Fruit fly (Drosophila melanogaster): ENCODE measurements around the gene CG8112.

CG8112 gene

dm6 chr3R:8731597-8732263, 19.0 kb downstream of the CG8112 start, which contains the start of the genes M1BP and CG8202:
M1BP (minus strand) TSS chr3R:8731698.
CG8202 (plus strand) TSS chr3R:8732091.
- TF ChIP-seq Sin3A (optimal IDR thresholded peaks at IDR 0.05) (no peak), Myc (optimal IDR thresholded peaks at IDR 0.05) (no peak), h (optimal IDR thresholded peaks at IDR 0.05) (no peak), psq (optimal IDR thresholded peaks at IDR 0.05) (no peak), insv (optimal IDR thresholded peaks at IDR 0.05) (no peak), ttk (optimal IDR thresholded peaks at IDR 0.05) (no peak)

- TF ChIP-seq psq (optimal IDR thresholded peaks at IDR 0.05) (no peak), ttk (optimal IDR thresholded peaks at IDR 0.05) (no peak), Sin3A (optimal IDR thresholded peaks at IDR 0.05) (no peak), insv (optimal IDR thresholded peaks at IDR 0.05) (no peak), Myc (optimal IDR thresholded peaks at IDR 0.05) (no peak), h (optimal IDR thresholded peaks at IDR 0.05) (no peak)
These were observed 26.5 kb downstream of the CG8112 start for dm6 chr3R:8739161-8739783.

- TF ChIP-seq Sin3A (optimal IDR thresholded peaks at IDR 0.05) (no peak), h (optimal IDR thresholded peaks at IDR 0.05) (no peak), ttk (optimal IDR thresholded peaks at IDR 0.05) (no peak), Myc (optimal IDR thresholded peaks at IDR 0.05) (no peak), psq (optimal IDR thresholded peaks at IDR 0.05) (no peak), insv (optimal IDR thresholded peaks at IDR 0.05) (no peak)
These were observed 27.4 kb downstream of the CG8112 start for dm6 chr3R:8740118-8740517.

dm6 chr3R:8741248-8741647, 28.5 kb downstream of the CG8112 start:
- TF ChIP-seq psq (optimal IDR thresholded peaks at IDR 0.05) (no peak), h (optimal IDR thresholded peaks at IDR 0.05) (no peak), Sin3A (optimal IDR thresholded peaks at IDR 0.05) (no peak), ttk (optimal IDR thresholded peaks at IDR 0.05) (no peak), insv (optimal IDR thresholded peaks at IDR 0.05) (no peak), Myc (optimal IDR thresholded peaks at IDR 0.05) (no peak)

dm6 chr3R:8741941-8742340, 29.2 kb downstream of the CG8112 start:
- TF ChIP-seq ttk (optimal IDR thresholded peaks at IDR 0.05) (no peak), insv (optimal IDR thresholded peaks at IDR 0.05) (no peak), Sin3A (optimal IDR thresholded peaks at IDR 0.05) (no peak), Myc (optimal IDR thresholded peaks at IDR 0.05) (no peak), psq (optimal IDR thresholded peaks at IDR 0.05) (no peak)

dm6 chr3R:8742661-8743060, 29.9 kb downstream of the CG8112 start:
- no peak for TF ChIP-seq Sin3A (optimal IDR thresholded peaks at IDR 0.05)
- TF ChIP-seq insv (optimal IDR thresholded peaks at IDR 0.05), result no peak
- no peak for TF ChIP-seq psq (optimal IDR thresholded peaks at IDR 0.05)
- TF ChIP-seq h (optimal IDR thresholded peaks at IDR 0.05), result no peak
- TF ChIP-seq Myc (optimal IDR thresholded peaks at IDR 0.05), result no peak
- no peak for TF ChIP-seq ttk (optimal IDR thresholded peaks at IDR 0.05)

dm6 chr3R:8744198-8744597, 31.5 kb downstream of the CG8112 start:
- TF ChIP-seq h (optimal IDR thresholded peaks at IDR 0.05) (no peak), insv (optimal IDR thresholded peaks at IDR 0.05) (no peak), ttk (optimal IDR thresholded peaks at IDR 0.05) (no peak), psq (optimal IDR thresholded peaks at IDR 0.05) (no peak), Myc (optimal IDR thresholded peaks at IDR 0.05) (no peak), Sin3A (optimal IDR thresholded peaks at IDR 0.05) (no peak)

- TF ChIP-seq h (optimal IDR thresholded peaks at IDR 0.05), result no peak
- no peak for TF ChIP-seq Myc (optimal IDR thresholded peaks at IDR 0.05)
- no peak for TF ChIP-seq Sin3A (optimal IDR thresholded peaks at IDR 0.05)
- TF ChIP-seq ttk (optimal IDR thresholded peaks at IDR 0.05), result no peak
- TF ChIP-seq psq (optimal IDR thresholded peaks at IDR 0.05), result no peak
- no peak for TF ChIP-seq insv (optimal IDR thresholded peaks at IDR 0.05)
These were observed 33.6 kb downstream of the CG8112 start for dm6 chr3R:8746354-8746753.

- no peak for TF ChIP-seq h (optimal IDR thresholded peaks at IDR 0.05)
- no peak for TF ChIP-seq insv (optimal IDR thresholded peaks at IDR 0.05)
- TF ChIP-seq Sin3A (optimal IDR thresholded peaks at IDR 0.05), result no peak
- TF ChIP-seq ttk (optimal IDR thresholded peaks at IDR 0.05), result no peak
- TF ChIP-seq psq (optimal IDR thresholded peaks at IDR 0.05), result no peak
These were observed 34.6 kb downstream of the CG8112 start, which contains the start of the genes CG9801 and Nasp for dm6 chr3R:8747134-8747870. CG9801 (minus strand) TSS chr3R:8747675. Nasp (plus strand) TSS chr3R:8747798.

dm6 chr3R:8747871-8748775, 35.4 kb downstream of the CG8112 start:
- TF ChIP-seq ttk (optimal IDR thresholded peaks at IDR 0.05) (no peak), h (optimal IDR thresholded peaks at IDR 0.05) (no peak), psq (optimal IDR thresholded peaks at IDR 0.05) (no peak), Myc (optimal IDR thresholded peaks at IDR 0.05) (no peak), Sin3A (optimal IDR thresholded peaks at IDR 0.05) (no peak), insv (optimal IDR thresholded peaks at IDR 0.05) (no peak)

dm6 chr3R:8748776-8749126, 36.0 kb downstream of the CG8112 start:
- TF ChIP-seq h (optimal IDR thresholded peaks at IDR 0.05) (no peak), insv (optimal IDR thresholded peaks at IDR 0.05) (no peak), Sin3A (optimal IDR thresholded peaks at IDR 0.05) (no peak), ttk (optimal IDR thresholded peaks at IDR 0.05) (no peak), psq (optimal IDR thresholded peaks at IDR 0.05) (no peak), Myc (optimal IDR thresholded peaks at IDR 0.05) (no peak)

Data from Kc167 (cell line).